Fruit fly (Drosophila melanogaster) whole organism, wandering third instar larva: ENCODE data around the gene CG8924.

Experiments
- Abd-B ChIP-seq: fragments of >200 bp; optimal IDR thresholded peaks from 2 replicates; lab custom pipeline; 2017; ENCODE audit warnings: missing biosample characterization, missing genetic modification characterization
- CG32264 ChIP-seq: fragments of 200-800 bp; sonication (Bioruptor generic); optimal IDR thresholded peaks from 2 replicates; lab custom pipeline; 2016; ENCODE audit warnings: missing biosample characterization, missing genetic modification characterization
- CG9705 ChIP-seq: fragments of 200-800 bp; sonication (Bioruptor generic); optimal IDR thresholded peaks from 2 replicates; lab custom pipeline; 2018; ENCODE audit warnings: missing biosample characterization, mild to moderate bottlenecking, missing genetic modification characterization
- CrebA ChIP-seq: fragments of 200-800 bp; sonication (Bioruptor generic); optimal IDR thresholded peaks from 2 replicates; lab custom pipeline; 2016; ENCODE audit warnings: missing biosample characterization, mild to moderate bottlenecking, missing genetic modification characterization, borderline replicate concordance
- Dfd ChIP-seq: fragments of >200 bp; optimal IDR thresholded peaks from 2 replicates; lab custom pipeline; 2017; ENCODE audit warnings: missing biosample characterization, missing genetic modification characterization
- Dif ChIP-seq: fragments of 200-275, 200-300 bp; sonication (Bioruptor generic); optimal IDR thresholded peaks from 2 replicates; lab custom pipeline; 2018; ENCODE audit warnings: missing biosample characterization, missing genetic modification characterization; ENCODE audit not compliant: partially characterized antibody
- GATAd ChIP-seq: sonication (Bioruptor generic); optimal IDR thresholded peaks from 2 replicates; lab custom pipeline; 2016; ENCODE audit warnings: missing biosample characterization, missing genetic modification characterization
- HLH106 ChIP-seq: fragments of 200-800 bp; optimal IDR thresholded peaks from 3 replicates; lab custom pipeline; 2019; ENCODE audit warnings: missing biosample characterization, mild to moderate bottlenecking, missing genetic modification characterization, moderate library complexity
- Hnf4 ChIP-seq: fragments of 200-800 bp; sonication (Bioruptor generic); optimal IDR thresholded peaks from 2 replicates; lab custom pipeline; 2016; ENCODE audit warnings: missing biosample characterization, mild to moderate bottlenecking, missing genetic modification characterization
- Hr78 ChIP-seq: fragments of >200 bp; optimal IDR thresholded peaks from 2 replicates; lab custom pipeline; 2017; ENCODE audit warnings: missing biosample characterization, missing genetic modification characterization
- Hr83 ChIP-seq: fragments of 200-300 bp; sonication (Bioruptor generic); optimal IDR thresholded peaks from 2 replicates; lab custom pipeline; 2016; ENCODE audit warnings: missing biosample characterization, mild to moderate bottlenecking, missing genetic modification characterization, moderate library complexity; ENCODE audit not compliant: poor library complexity, severe bottlenecking
- Mio ChIP-seq: sonication (Bioruptor generic); optimal IDR thresholded peaks from 2 replicates; lab custom pipeline; 2016; ENCODE audit warnings: missing biosample characterization, missing genetic modification characterization
- N ChIP-seq: fragments of >200 bp; optimal IDR thresholded peaks from 2 replicates; lab custom pipeline; 2018; ENCODE audit warnings: missing biosample characterization, missing external identifiers, missing genetic modification characterization
- OdsH ChIP-seq: fragments of 200-800 bp; sonication (Bioruptor generic); optimal IDR thresholded peaks from 2 replicates; lab custom pipeline; 2016; ENCODE audit warnings: missing biosample characterization, mild to moderate bottlenecking, missing genetic modification characterization
- Rel ChIP-seq, 2 experiments: fragments of 200-800 bp; sonication (Bioruptor generic) in 1 of 2; optimal IDR thresholded peaks; 2 replicates in 1 of 2; 3 replicates in 1 of 2; lab custom pipeline; 2016 to 2019; ENCODE audit warnings: mild to moderate bottlenecking in 2 of 2, missing biosample characterization in 2 of 2, missing genetic modification characterization in 2 of 2, moderate library complexity in 1 of 2
- Sp1 ChIP-seq: fragments of 200-800 bp; sonication (Bioruptor generic); optimal IDR thresholded peaks from 3 replicates; lab custom pipeline; 2019; ENCODE audit warnings: missing biosample characterization, mild to moderate bottlenecking, missing genetic modification characterization, moderate library complexity
- Vsx2 ChIP-seq: fragments of 200-300, 225-300 bp; sonication (Bioruptor generic); optimal IDR thresholded peaks from 2 replicates; lab custom pipeline; 2018; ENCODE audit warnings: missing biosample characterization, missing genetic modification characterization; ENCODE audit not compliant: partially characterized antibody
- br ChIP-seq: fragments of 200-800 bp; sonication (Bioruptor generic); optimal IDR thresholded peaks from 2 replicates; lab custom pipeline; 2016; ENCODE audit warnings: missing biosample characterization, missing genetic modification characterization
- brk ChIP-seq: fragments of 200-800 bp; sonication (Bioruptor generic); optimal IDR thresholded peaks from 2 replicates; lab custom pipeline; 2016; ENCODE audit warnings: missing biosample characterization, mild to moderate bottlenecking, missing genetic modification characterization
- dl ChIP-seq, 2 experiments: fragments of 175-275, 200-275 bp in 1 of 2; fragments of 200-275 bp in 1 of 2; sonication (Bioruptor generic); optimal IDR thresholded peaks; lab custom pipeline; 2018; ENCODE audit warnings: mild to moderate bottlenecking in 2 of 2, missing biosample characterization in 2 of 2, missing genetic modification characterization in 2 of 2, moderate library complexity in 2 of 2; ENCODE audit not compliant: partially characterized antibody in 2 of 2, insufficient read depth in 1 of 2
- dmrt93B ChIP-seq: fragments of 200-800 bp; sonication (Bioruptor generic); optimal IDR thresholded peaks from 2 replicates; lab custom pipeline; 2018; ENCODE audit warnings: missing biosample characterization, mild to moderate bottlenecking, missing genetic modification characterization
- dsf ChIP-seq: sonication (Bioruptor generic); optimal IDR thresholded peaks from 2 replicates; lab custom pipeline; 2016; ENCODE audit warnings: missing biosample characterization, missing genetic modification characterization, borderline replicate concordance
- ey ChIP-seq: fragments of 200-800 bp; sonication (Bioruptor generic); optimal IDR thresholded peaks from 2 replicates; lab custom pipeline; 2016; ENCODE audit warnings: missing biosample characterization, missing genetic modification characterization
- fru ChIP-seq: fragments of 200-800 bp; sonication (Bioruptor generic); optimal IDR thresholded peaks from 3 replicates; lab custom pipeline; 2016; ENCODE audit warnings: missing biosample characterization, mild to moderate bottlenecking, missing genetic modification characterization
- h ChIP-seq: fragments of 200-800 bp; sonication (Bioruptor generic); optimal IDR thresholded peaks from 3 replicates; lab custom pipeline; 2016; ENCODE audit warnings: missing biosample characterization, mild to moderate bottlenecking, missing genetic modification characterization
- jim ChIP-seq: fragments of 175-275, 200-325 bp; sonication (Bioruptor generic); optimal IDR thresholded peaks from 2 replicates; lab custom pipeline; 2016; ENCODE audit warnings: missing biosample characterization, mild to moderate bottlenecking, missing genetic modification characterization
- lola ChIP-seq: fragments of >200 bp; optimal IDR thresholded peaks from 2 replicates; lab custom pipeline; 2017; ENCODE audit warnings: missing biosample characterization, missing genetic modification characterization
- psq ChIP-seq: fragments of 200-800 bp; sonication (Bioruptor generic); optimal IDR thresholded peaks from 3 replicates; lab custom pipeline; 2017; ENCODE audit warnings: missing biosample characterization, mild to moderate bottlenecking, missing genetic modification characterization, moderate library complexity
- rgr ChIP-seq: fragments of 200-800 bp; sonication (Bioruptor generic); optimal IDR thresholded peaks from 3 replicates; lab custom pipeline; 2016; ENCODE audit warnings: missing biosample characterization, mild to moderate bottlenecking, missing genetic modification characterization
- sage ChIP-seq: fragments of 200-800 bp; sonication (Bioruptor generic); optimal IDR thresholded peaks from 2 replicates; lab custom pipeline; 2016; ENCODE audit warnings: missing biosample characterization, mild to moderate bottlenecking, missing genetic modification characterization
- sv ChIP-seq: fragments of 200-800 bp; sonication (Bioruptor generic); optimal IDR thresholded peaks from 3 replicates; lab custom pipeline; 2016; ENCODE audit warnings: missing biosample characterization, missing genetic modification characterization
- tai ChIP-seq: sonication (Bioruptor generic); optimal IDR thresholded peaks from 2 replicates; lab custom pipeline; 2016; ENCODE audit warnings: missing biosample characterization, missing genetic modification characterization
- woc ChIP-seq: sonication (Bioruptor generic); optimal IDR thresholded peaks from 2 replicates; lab custom pipeline; 2016; ENCODE audit warnings: missing biosample characterization, mild to moderate bottlenecking, missing genetic modification characterization

CG8924 gene

dm6 chrX:15973157-15973774, 32.4 kb downstream of the CG8924 start, which contains the start of gene mmd:
Gene mmd (minus strand): TSS chrX:15973159.
- TF ChIP-seq OdsH (GFP tag; lab: Kevin White, UChicago), result no peak
- no peak for TF ChIP-seq Mio (GFP tag; lab: Kevin White, UChicago)
- no peak for TF ChIP-seq Rel (GFP tag; optimal IDR thresholded peaks at IDR 0.05; lab: Kevin White, UChicago)
- no peak for TF ChIP-seq Rel (tag; optimal IDR thresholded peaks at IDR 0.05; lab: Kevin White, UChicago)
- no peak for TF ChIP-seq h (GFP tag; lab: Kevin White, UChicago)
- no peak for TF ChIP-seq Hnf4
- TF ChIP-seq GATAd (GFP tag; lab: Kevin White, UChicago), result no peak
- TF ChIP-seq sage, result no peak
- no peak for TF ChIP-seq Hr83 (GFP tag; lab: Kevin White, UChicago)
- TF ChIP-seq Hr78, result no peak

- TF ChIP-seq Dfd (GFP tag; lab: Kevin White, UChicago), result no peak
- no peak for TF ChIP-seq N (GFP tag; lab: Kevin White, UChicago)
- no peak for TF ChIP-seq Hr78
- TF ChIP-seq lola (GFP tag; lab: Kevin White, UChicago), result no peak
- no peak for TF ChIP-seq psq (GFP tag; lab: Kevin White, UChicago)
- TF ChIP-seq jim (GFP tag; lab: Kevin White, UChicago), result no peak
- no peak for TF ChIP-seq sage
- TF ChIP-seq rgr (GFP tag; lab: Kevin White, UChicago), result no peak
- no peak for TF ChIP-seq dsf (GFP tag; lab: Kevin White, UChicago)
- no peak for TF ChIP-seq Vsx2 (GFP tag; lab: Kevin White, UChicago)
- TF ChIP-seq brk (GFP tag; lab: Kevin White, UChicago), result no peak
- no peak for TF ChIP-seq h (GFP tag; lab: Kevin White, UChicago)
- TF ChIP-seq dl (GFP tag; optimal IDR thresholded peaks at IDR 0.05; lab: Kevin White, UChicago; ENCODE audit: insufficient read depth in 1 of 2, partially characterized antibody in 2 of 2), result no peak
- no peak for TF ChIP-seq tai (GFP tag; lab: Kevin White, UChicago)
- no peak for TF ChIP-seq Hr83 (GFP tag; lab: Kevin White, UChicago)
- TF ChIP-seq CG9705 (GFP tag; lab: Kevin White, UChicago), result no peak
- no peak for TF ChIP-seq HLH106 (tag; lab: Kevin White, UChicago)
- TF ChIP-seq ey (GFP tag; lab: Kevin White, UChicago), result no peak
- no peak for TF ChIP-seq dmrt93B (GFP tag; lab: Kevin White, UChicago)
- TF ChIP-seq OdsH (GFP tag; lab: Kevin White, UChicago), result no peak
- TF ChIP-seq, all 38 proteins: peak for 0
Measured at dm6 chrX:15974125-15974524, 33.2 kb downstream of the CG8924 start, which contains the start of gene Or13a. Gene Or13a (plus strand): TSS chrX:15974425.

DNA sequence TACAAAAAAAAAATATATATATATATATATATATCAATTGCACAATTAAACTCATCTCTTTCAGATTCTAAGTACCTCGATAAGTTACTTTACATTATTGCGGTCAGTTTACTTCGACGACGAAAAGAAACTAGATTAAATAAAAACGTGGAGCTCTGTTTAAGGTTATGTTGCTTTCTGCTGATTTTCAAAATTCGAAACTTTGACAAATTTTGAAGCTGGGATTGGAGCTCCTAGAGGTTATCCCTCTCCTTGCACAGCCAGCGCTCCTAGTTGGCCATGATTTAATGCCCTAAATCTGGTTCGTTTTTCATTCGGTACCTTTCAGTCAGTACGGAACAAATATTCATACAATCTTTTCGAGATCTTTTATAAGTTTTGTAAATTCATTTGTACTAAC, 35.7 kb downstream of the CG8924 start, which contains the start of gene CG42766:
Gene CG42766, plus strand, starts transcription at position 301 of the 400 bp plus-strand sequence.
- TF ChIP-seq CG32264 (GFP tag; lab: Kevin White, UChicago), result no peak
- no peak for TF ChIP-seq dsf (GFP tag; lab: Kevin White, UChicago)
- TF ChIP-seq jim (GFP tag; lab: Kevin White, UChicago), result no peak
- TF ChIP-seq tai (GFP tag; lab: Kevin White, UChicago), result no peak
- TF ChIP-seq ey (GFP tag; lab: Kevin White, UChicago), result no peak
- TF ChIP-seq br, result no peak
- TF ChIP-seq Vsx2 (GFP tag; lab: Kevin White, UChicago), result no peak
- TF ChIP-seq sage, result no peak
- no peak for TF ChIP-seq lola (GFP tag; lab: Kevin White, UChicago)
- TF ChIP-seq sv, result no peak
- no peak for TF ChIP-seq fru (GFP tag; lab: Kevin White, UChicago)
- no peak for TF ChIP-seq CrebA (GFP tag; lab: Kevin White, UChicago)
- no peak for TF ChIP-seq Dif
- no peak for TF ChIP-seq woc
- TF ChIP-seq psq (GFP tag; lab: Kevin White, UChicago), result no peak
- no peak for TF ChIP-seq Hnf4

DNA sequence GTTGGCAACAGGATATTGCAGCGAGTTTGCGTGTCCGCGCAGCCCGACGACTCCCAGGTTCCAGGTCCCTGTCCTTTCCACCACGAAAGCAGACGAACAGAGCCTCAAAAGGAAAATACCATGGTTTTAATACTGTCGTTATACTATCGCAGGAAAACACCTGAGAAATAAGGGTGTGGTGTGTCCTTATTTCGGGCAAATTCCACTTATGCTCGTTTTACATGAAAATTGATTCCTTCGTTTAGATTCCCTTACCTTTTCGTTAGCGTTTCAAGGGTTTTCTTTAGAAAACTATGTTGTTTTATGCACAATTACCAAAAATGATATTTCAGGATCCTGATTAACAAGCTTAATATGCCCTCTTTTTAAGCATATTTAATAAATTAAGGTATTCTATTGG, 42.0 kb downstream of the CG8924 start, which contains the start of gene Cep164:
Gene Cep164, minus strand, starts transcription at position 101 of the 400 bp plus-strand sequence.
- TF ChIP-seq CG9705 (GFP tag; lab: Kevin White, UChicago) (no peak), h (GFP tag; lab: Kevin White, UChicago) (no peak), Vsx2 (GFP tag; lab: Kevin White, UChicago) (no peak), Sp1 (GFP tag; lab: Kevin White, UChicago) (no peak), Abd-B (GFP tag; lab: Kevin White, UChicago) (no peak), lola (GFP tag; lab: Kevin White, UChicago) (no peak), Hnf4 (no peak), CG32264 (GFP tag; lab: Kevin White, UChicago) (no peak), GATAd (GFP tag; lab: Kevin White, UChicago) (no peak), rgr (GFP tag; lab: Kevin White, UChicago) (no peak), sv (no peak), sage (no peak), dsf (GFP tag; lab: Kevin White, UChicago) (no peak)
